Fruit fly (Drosophila melanogaster): ENCODE data around the gene Ir64a.

Ir64a gene

dm6 chr3L:5367744-5368507 is 14.7 kb downstream of the Ir64a start, which contains the start of gene Pfdn4:
Gene Pfdn4, minus strand, starts transcription at chr3L:5368008.
- peak; percentile 58 for TF ChIP-seq sage (GFP tag; optimal IDR thresholded peaks at IDR 0.05)
- TF ChIP-seq Myc (optimal IDR thresholded peaks at IDR 0.05), result peak; percentile 48
- TF ChIP-seq brk (GFP tag; optimal IDR thresholded peaks at IDR 0.05), result peak; percentile 59
- no peak for TF ChIP-seq fru (GFP tag; optimal IDR thresholded peaks at IDR 0.05)
- TF ChIP-seq pan (optimal IDR thresholded peaks at IDR 0.05), result no peak

- TF ChIP-seq Jra (GFP tag; optimal IDR thresholded peaks at IDR 0.05), result no peak
- TF ChIP-seq psq (GFP tag; optimal IDR thresholded peaks at IDR 0.05), result peak; percentile 10
- TF ChIP-seq tai (GFP tag; optimal IDR thresholded peaks at IDR 0.05), result no peak
- no peak for TF ChIP-seq dmrt93B (GFP tag; optimal IDR thresholded peaks at IDR 0.05)
- TF ChIP-seq fru (GFP tag; optimal IDR thresholded peaks at IDR 0.05), result no peak
- no peak for TF ChIP-seq Dfd (GFP tag; optimal IDR thresholded peaks at IDR 0.05)
- TF ChIP-seq Vsx2 (GFP tag; optimal IDR thresholded peaks at IDR 0.05; ENCODE audit: partially characterized antibody), result no peak
- TF ChIP-seq rgr (GFP tag; optimal IDR thresholded peaks at IDR 0.05), result peak; percentile 37
- no peak for TF ChIP-seq Hr78 (GFP tag; optimal IDR thresholded peaks at IDR 0.05)
- no peak for TF ChIP-seq GATAd (GFP tag; optimal IDR thresholded peaks at IDR 0.05)
- TF ChIP-seq Dif (GFP tag; optimal IDR thresholded peaks at IDR 0.05; ENCODE audit: partially characterized antibody), result no peak
- TF ChIP-seq Myc (optimal IDR thresholded peaks at IDR 0.05), result peak; percentile 14
- peak; percentile 20 for TF ChIP-seq Hnf4 (GFP tag; optimal IDR thresholded peaks at IDR 0.05)
- TF ChIP-seq Hr83 (GFP tag; optimal IDR thresholded peaks at IDR 0.05; ENCODE audit: poor library complexity, severe bottlenecking), result no peak
- TF ChIP-seq Abd-B (GFP tag; optimal IDR thresholded peaks at IDR 0.05), result no peak
- TF ChIP-seq usp (GFP tag; optimal IDR thresholded peaks at IDR 0.05), result no peak
- no peak for TF ChIP-seq foxo (GFP tag; optimal IDR thresholded peaks at IDR 0.05)
- peak; percentile 15 for TF ChIP-seq h (GFP tag; optimal IDR thresholded peaks at IDR 0.05)
- no peak for TF ChIP-seq N (GFP tag; optimal IDR thresholded peaks at IDR 0.05)
- no peak for TF ChIP-seq CrebA (GFP tag; optimal IDR thresholded peaks at IDR 0.05; ENCODE audit: borderline replicate concordance)
- TF ChIP-seq CG9705 (GFP tag; optimal IDR thresholded peaks at IDR 0.05), result no peak
- TF ChIP-seq HLH106 (tag; optimal IDR thresholded peaks at IDR 0.05), result no peak
- no peak for TF ChIP-seq sv (GFP tag; optimal IDR thresholded peaks at IDR 0.05)
- TF ChIP-seq ey (GFP tag; optimal IDR thresholded peaks at IDR 0.05), result peak; percentile 4
- TF ChIP-seq Rel (GFP tag; optimal IDR thresholded peaks at IDR 0.05), result no peak
- TF ChIP-seq Rel (tag; optimal IDR thresholded peaks at IDR 0.05), result no peak
- no peak for TF ChIP-seq dsf (GFP tag; optimal IDR thresholded peaks at IDR 0.05; ENCODE audit: borderline replicate concordance)
- peak; percentile 53 for TF ChIP-seq sage (GFP tag; optimal IDR thresholded peaks at IDR 0.05)
- no peak for TF ChIP-seq Sp1 (GFP tag; optimal IDR thresholded peaks at IDR 0.05)
- TF ChIP-seq Mio (GFP tag; optimal IDR thresholded peaks at IDR 0.05), result no peak
- no peak for TF ChIP-seq woc (GFP tag; optimal IDR thresholded peaks at IDR 0.05)
- no peak for TF ChIP-seq dl (GFP tag; optimal IDR thresholded peaks at IDR 0.05; ENCODE audit: insufficient read depth in 1 of 2, partially characterized antibody in 2 of 2)
- TF ChIP-seq CG32264 (GFP tag; optimal IDR thresholded peaks at IDR 0.05), result no peak
- no peak for TF ChIP-seq br (GFP tag; optimal IDR thresholded peaks at IDR 0.05)
- TF ChIP-seq pan (optimal IDR thresholded peaks at IDR 0.05), result no peak
- TF ChIP-seq lola (GFP tag; optimal IDR thresholded peaks at IDR 0.05), result no peak
- no peak for TF ChIP-seq jim (GFP tag; optimal IDR thresholded peaks at IDR 0.05)
- no peak for TF ChIP-seq brk (GFP tag; optimal IDR thresholded peaks at IDR 0.05)
- TF ChIP-seq OdsH (GFP tag; optimal IDR thresholded peaks at IDR 0.05), result no peak
Observed at dm6 chr3L:5365880-5366507, 16.6 kb downstream of the Ir64a start, which contains the start of the genes Uev1A and Membrin. Gene Uev1A, minus strand, starts transcription at chr3L:5366225. Gene Membrin, plus strand, starts transcription at chr3L:5366455.

All from whole organism, wandering third instar larva.